Worm (Caenorhabditis elegans) whole organism, L2 larva: ENCODE measurements around the gene coa-7.

Experiments used
- C34F6.9 ChIP-seq: fragments of 150-350 bp; optimal IDR thresholded peaks from 2 replicates; lab custom pipeline; 2014; ENCODE audit warnings: missing biosample characterization, missing genetic modification characterization
- F13H6.1 ChIP-seq: sonication (generic microtip); optimal IDR thresholded peaks from 2 replicates; lab custom pipeline; 2016; ENCODE audit warnings: missing genetic modification characterization, missing compliant biosample characterization
- R02D3.7 ChIP-seq: fragments of 150-350 bp; optimal IDR thresholded peaks from 2 replicates; lab custom pipeline; 2014; ENCODE audit warnings: missing biosample characterization, missing genetic modification characterization
- Y55F3AM.14 ChIP-seq: fragments of 200-800 bp; sonication (Bioruptor generic); optimal IDR thresholded peaks from 2 replicates; lab custom pipeline; 2018; ENCODE audit warnings: mild to moderate bottlenecking, missing genetic modification characterization, missing compliant biosample characterization
- ZK546.5 ChIP-seq: sonication (generic microtip); optimal IDR thresholded peaks from 2 replicates; lab custom pipeline; 2017; ENCODE audit warnings: missing biosample characterization, missing genetic modification characterization
- aly-2 ChIP-seq: fragments of 150-350 bp; optimal IDR thresholded peaks from 2 replicates; lab custom pipeline; 2014; ENCODE audit warnings: missing biosample characterization, missing genetic modification characterization
- ama-1 ChIP-seq: fragments of 150-350 bp; optimal IDR thresholded peaks from 2 replicates; lab custom pipeline; 2018; ENCODE audit warnings: inconsistent platforms
- blmp-1 ChIP-seq: sonication (generic microtip); optimal IDR thresholded peaks from 2 replicates; lab custom pipeline; 2017; ENCODE audit warnings: missing genetic modification characterization, mild to moderate bottlenecking, missing compliant biosample characterization, antibody characterized with exemption, moderate library complexity; ENCODE audit not compliant: insufficient read depth
- ceh-16 ChIP-seq: fragments of 150-350 bp; optimal IDR thresholded peaks from 2 replicates; lab custom pipeline; 2014; ENCODE audit warnings: missing biosample characterization, missing genetic modification characterization
- ceh-82 ChIP-seq: fragments of 150-350 bp; optimal IDR thresholded peaks from 2 replicates; lab custom pipeline; 2014; ENCODE audit warnings: missing biosample characterization, missing genetic modification characterization
- crh-2 ChIP-seq: sonication (generic microtip); optimal IDR thresholded peaks from 2 replicates; lab custom pipeline; 2017; ENCODE audit warnings: missing biosample characterization, missing genetic modification characterization
- dmd-4 ChIP-seq: sonication (generic microtip); optimal IDR thresholded peaks from 2 replicates; lab custom pipeline; 2017; ENCODE audit warnings: missing biosample characterization, missing genetic modification characterization
- egl-27 ChIP-seq: sonication (generic microtip); optimal IDR thresholded peaks from 3 replicates; lab custom pipeline; 2017; ENCODE audit warnings: missing biosample characterization, missing genetic modification reagents, missing genetic modification characterization
- elt-1 ChIP-seq: fragments of 150-350 bp; optimal IDR thresholded peaks from 2 replicates; lab custom pipeline; 2014; ENCODE audit warnings: missing biosample characterization, missing genetic modification characterization
- elt-3 ChIP-seq: sonication (generic microtip); optimal IDR thresholded peaks from 2 replicates; lab custom pipeline; 2017; ENCODE audit warnings: missing biosample characterization, missing genetic modification characterization
- fos-1 ChIP-seq: fragments of 150-350 bp; optimal IDR thresholded peaks from 2 replicates; lab custom pipeline; 2014; ENCODE audit warnings: missing biosample characterization, missing genetic modification characterization
- gmeb-1 ChIP-seq: fragments of 150-350 bp; optimal IDR thresholded peaks from 2 replicates; lab custom pipeline; 2014; ENCODE audit warnings: missing biosample characterization, missing genetic modification characterization
- lin-11 ChIP-seq: fragments of 150-350 bp; sonication (generic microtip); optimal IDR thresholded peaks from 2 replicates; lab custom pipeline; 2014; ENCODE audit warnings: missing biosample characterization, missing genetic modification characterization, inconsistent platforms, mixed read lengths
- lin-13 ChIP-seq: fragments of 150-350 bp; optimal IDR thresholded peaks from 2 replicates; lab custom pipeline; 2014; ENCODE audit warnings: missing biosample characterization, missing genetic modification reagents, missing genetic modification characterization
- lin-39 ChIP-seq: fragments of 150-350 bp; optimal IDR thresholded peaks from 2 replicates; lab custom pipeline; 2014; ENCODE audit warnings: missing biosample characterization, missing genetic modification reagents, missing genetic modification characterization
- lsy-2 ChIP-seq, 2 experiments: fragments of 150-350 bp in 1 of 2; sonication (generic microtip) in 1 of 2; optimal IDR thresholded peaks; 2 replicates each; lab custom pipeline; 2014 to 2017; ENCODE audit warnings: missing biosample characterization in 2 of 2, missing genetic modification characterization in 2 of 2
- mab-5 ChIP-seq: fragments of 150-350 bp; optimal IDR thresholded peaks from 2 replicates; lab custom pipeline; 2014; ENCODE audit warnings: missing biosample characterization, missing genetic modification characterization
- mbf-1 ChIP-seq: sonication (generic microtip); optimal IDR thresholded peaks from 2 replicates; lab custom pipeline; 2017; ENCODE audit warnings: missing biosample characterization, missing genetic modification characterization
- mdl-1 ChIP-seq, 2 experiments: fragments of 150-350 bp in 1 of 2; sonication (generic microtip) in 1 of 2; optimal IDR thresholded peaks; 2 replicates each; lab custom pipeline; 2017; ENCODE audit warnings: missing biosample characterization in 2 of 2, missing genetic modification characterization in 2 of 2
- nhr-10 ChIP-seq: sonication (generic microtip); optimal IDR thresholded peaks from 2 replicates; lab custom pipeline; 2017; ENCODE audit warnings: missing biosample characterization, missing genetic modification characterization
- nhr-12 ChIP-seq: fragments of 150-350 bp; optimal IDR thresholded peaks from 2 replicates; lab custom pipeline; 2014; ENCODE audit warnings: missing biosample characterization, missing genetic modification characterization
- nhr-129 ChIP-seq: fragments of 150-350 bp; optimal IDR thresholded peaks from 2 replicates; lab custom pipeline; 2014; ENCODE audit warnings: missing biosample characterization, missing genetic modification characterization
- nhr-21 ChIP-seq: fragments of 150-350 bp; optimal IDR thresholded peaks from 2 replicates; lab custom pipeline; 2014; ENCODE audit warnings: missing biosample characterization, missing genetic modification characterization
- nhr-23 ChIP-seq: fragments of 150-350 bp; optimal IDR thresholded peaks from 2 replicates; lab custom pipeline; 2014; ENCODE audit warnings: missing biosample characterization, missing genetic modification reagents, missing genetic modification characterization
- nhr-25 ChIP-seq: fragments of 150-350 bp; sonication (generic microtip); optimal IDR thresholded peaks from 3 replicates; lab custom pipeline; 2014; ENCODE audit warnings: missing biosample characterization, missing genetic modification characterization
- nhr-6 ChIP-seq: fragments of 150-350 bp; optimal IDR thresholded peaks from 2 replicates; lab custom pipeline; 2014; ENCODE audit warnings: missing biosample characterization, missing genetic modification characterization
- nhr-77 ChIP-seq: fragments of 150-350 bp; optimal IDR thresholded peaks from 2 replicates; lab custom pipeline; 2014; ENCODE audit warnings: missing biosample characterization, missing genetic modification characterization
- peb-1 ChIP-seq: fragments of 150-350 bp; optimal IDR thresholded peaks from 2 replicates; lab custom pipeline; 2014; ENCODE audit warnings: missing biosample characterization, missing genetic modification characterization
- sem-4 ChIP-seq: fragments of 150-350 bp; optimal IDR thresholded peaks from 2 replicates; lab custom pipeline; 2014; ENCODE audit warnings: missing biosample characterization, missing genetic modification reagents, missing genetic modification characterization
- skn-1 ChIP-seq: sonication (generic microtip); optimal IDR thresholded peaks from 2 replicates; lab custom pipeline; 2017; ENCODE audit warnings: missing biosample characterization, missing genetic modification characterization
- sma-3 ChIP-seq: sonication (generic microtip); optimal IDR thresholded peaks from 2 replicates; lab custom pipeline; 2016; ENCODE audit warnings: missing genetic modification reagents, missing genetic modification characterization, missing compliant biosample characterization
- sma-9 ChIP-seq, 2 experiments: fragments of 150-350 bp in 1 of 2; sonication (generic microtip) in 1 of 2; optimal IDR thresholded peaks; 2 replicates each; lab custom pipeline; 2014 to 2016; ENCODE audit warnings: missing genetic modification characterization in 2 of 2, mild to moderate bottlenecking in 1 of 2, missing biosample characterization in 1 of 2, missing compliant biosample characterization in 1 of 2, missing genetic modification reagents in 1 of 2, moderate library complexity in 1 of 2
- snpc-4 ChIP-seq: fragments of 150-350 bp; optimal IDR thresholded peaks from 2 replicates; lab custom pipeline; 2014; ENCODE audit warnings: missing biosample characterization, missing genetic modification characterization
- unc-55 ChIP-seq: fragments of 150-350 bp; sonication (generic microtip); optimal IDR thresholded peaks from 3 replicates; lab custom pipeline; 2014; ENCODE audit warnings: missing biosample characterization, missing genetic modification reagents, missing genetic modification characterization
- zag-1 ChIP-seq: fragments of 150-350 bp; optimal IDR thresholded peaks from 2 replicates; lab custom pipeline; 2014; ENCODE audit warnings: missing biosample characterization, missing genetic modification characterization
- ztf-1 ChIP-seq: fragments of 200-800 bp; sonication (Bioruptor generic); conservative IDR thresholded peaks from 2 replicates; pipeline ENCODE4 v1.3.6; 2022; ENCODE audit warnings: missing genetic modification characterization, missing compliant biosample characterization
- ztf-11 ChIP-seq: sonication (generic microtip); optimal IDR thresholded peaks from 2 replicates; lab custom pipeline; 2017; ENCODE audit warnings: missing biosample characterization, missing genetic modification characterization
- ztf-4 ChIP-seq: fragments of 150-350 bp; optimal IDR thresholded peaks from 2 replicates; lab custom pipeline; 2014; ENCODE audit warnings: missing biosample characterization, missing genetic modification characterization

Gene coa-7

ce11 chrII:11634057-11634676, 16.8 kb downstream of the coa-7 start:
- TF ChIP-seq unc-55 (peak; percentile 75), mbf-1 (tag; lab: Kevin White, UChicago) (no peak), blmp-1 (tag; lab: Kevin White, UChicago) (peak; percentile 83), R02D3.7 (tag; lab: Kevin White, UChicago) (no peak), nhr-12 (tag; lab: Kevin White, UChicago) (no peak), nhr-6 (tag; lab: Kevin White, UChicago) (peak; percentile 62), zag-1 (tag; lab: Kevin White, UChicago) (peak; percentile 86), crh-2 (tag; lab: Kevin White, UChicago) (peak; percentile 90), dmd-4 (tag; lab: Kevin White, UChicago) (no peak), Y55F3AM.14 (peak; percentile 91), C34F6.9 (tag; lab: Kevin White, UChicago) (peak; percentile 87), lin-39 (no peak), nhr-25 (tag; lab: Kevin White, UChicago) (peak; percentile 89), lsy-2 (tag; optimal IDR thresholded peaks at IDR 0.05; lab: Kevin White, UChicago) (peak; percentile 58 to 74), lin-13 (GFP tag; lab: Kevin White, UChicago) (peak; percentile 78), fos-1 (tag; lab: Kevin White, UChicago) (peak; percentile 88), nhr-129 (tag; lab: Kevin White, UChicago) (peak; percentile 95), elt-1 (tag; lab: Kevin White, UChicago) (no peak), mab-5 (tag; lab: Kevin White, UChicago) (peak; percentile 86), skn-1 (tag; lab: Kevin White, UChicago) (no peak), gmeb-1 (peak; percentile 59), ceh-16 (tag; lab: Kevin White, UChicago) (no peak), lin-11 (tag; lab: Kevin White, UChicago) (peak; percentile 70), sem-4 (peak; percentile 87), nhr-21 (tag; lab: Kevin White, UChicago) (peak; percentile 87), sma-9 (GFP tag; optimal IDR thresholded peaks at IDR 0.05; lab: Kevin White, UChicago) (peak; percentile 93), sma-9 (tag; optimal IDR thresholded peaks at IDR 0.05; lab: Kevin White, UChicago) (no peak), egl-27 (tag; lab: Kevin White, UChicago) (peak; percentile 89), ZK546.5 (no peak), nhr-10 (tag; lab: Kevin White, UChicago) (no peak), nhr-77 (tag; lab: Kevin White, UChicago) (peak; percentile 6), ama-1 (peak; percentile 78), mdl-1 (tag; optimal IDR thresholded peaks at IDR 0.05; lab: Kevin White, UChicago) (peak; percentile 87 to 94), sma-3 (GFP tag; lab: Kevin White, UChicago) (peak; percentile 90), ztf-11 (tag; lab: Kevin White, UChicago) (no peak), nhr-23 (tag; lab: Kevin White, UChicago) (no peak), ceh-82 (tag; lab: Kevin White, UChicago) (peak; percentile 46), snpc-4 (tag; lab: Kevin White, UChicago) (peak; percentile 59), ztf-4 (tag; lab: Kevin White, UChicago) (peak; percentile 79), F13H6.1 (peak; percentile 96)

DNA sequence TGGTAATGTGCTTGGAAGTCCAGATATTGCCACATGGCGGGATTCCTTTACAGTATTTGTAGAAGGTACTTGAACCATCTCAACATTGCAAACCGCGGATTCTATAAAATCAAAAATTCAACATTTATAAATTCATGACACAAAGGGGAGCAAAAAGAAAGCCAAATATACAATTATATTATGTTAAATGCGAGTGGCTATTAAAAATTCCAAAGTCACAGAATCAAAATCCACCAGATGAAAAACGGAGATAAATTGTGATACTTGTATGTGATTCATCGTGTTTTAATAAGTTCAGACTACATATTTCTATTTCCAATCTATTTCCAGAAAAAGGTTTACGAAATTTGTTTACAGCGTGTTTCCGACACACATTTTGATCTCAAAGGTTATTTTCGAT, 17.4 kb downstream of the coa-7 start, which contains the start of gene din-1:
din-1 (minus strand) TSS at position 101 of the 400 bp plus-strand sequence.
- TF ChIP-seq sem-4 (no peak), blmp-1 (tag; lab: Kevin White, UChicago) (no peak), egl-27 (tag; lab: Kevin White, UChicago) (no peak), ztf-11 (tag; lab: Kevin White, UChicago) (no peak), nhr-23 (tag; lab: Kevin White, UChicago) (no peak), elt-3 (tag; lab: Kevin White, UChicago) (no peak), lsy-2 (tag; optimal IDR thresholded peaks at IDR 0.05; lab: Kevin White, UChicago) (no peak), mab-5 (tag; lab: Kevin White, UChicago) (no peak), nhr-77 (tag; lab: Kevin White, UChicago) (no peak), peb-1 (tag; lab: Kevin White, UChicago) (no peak), nhr-25 (tag; lab: Kevin White, UChicago) (no peak), ztf-1 (GFP tag; lab: Robert Waterston, UW) (no peak), aly-2 (tag; lab: Kevin White, UChicago) (no peak), lin-39 (no peak), nhr-10 (tag; lab: Kevin White, UChicago) (no peak), R02D3.7 (tag; lab: Kevin White, UChicago) (no peak)
